Worm (Caenorhabditis elegans): Measurements from ENCODE around the gene K08F9.4.

- no peak for TF ChIP-seq hmg-4 (GFP tag; optimal IDR thresholded peaks at IDR 0.05)
- TF ChIP-seq F13C5.2 (tag; optimal IDR thresholded peaks at IDR 0.05), result no peak
- TF ChIP-seq ets-7 (tag; optimal IDR thresholded peaks at IDR 0.05), result no peak
- no peak for TF ChIP-seq pes-1 (GFP tag; IDR thresholded peaks at IDR 0.05)
- no peak for TF ChIP-seq ama-1 (optimal IDR thresholded peaks at IDR 0.05)
- no peak for TF ChIP-seq tbx-37 (GFP tag; conservative IDR thresholded peaks at IDR 0.05)
- TF ChIP-seq sea-1 (GFP tag; conservative IDR thresholded peaks at IDR 0.05), result no peak
- TF ChIP-seq ceh-36 (tag; optimal IDR thresholded peaks at IDR 0.05), result no peak
- no peak for TF ChIP-seq hnd-1 (tag; optimal IDR thresholded peaks at IDR 0.05)
- TF ChIP-seq B0310.2 (tag; optimal IDR thresholded peaks at IDR 0.05), result no peak
- no peak for TF ChIP-seq tbx-11 (GFP tag; IDR thresholded peaks at IDR 0.05)
- no peak for TF ChIP-seq hmbx-1 (tag; optimal IDR thresholded peaks at IDR 0.05)
- TF ChIP-seq scrt-1 (GFP tag; IDR thresholded peaks at IDR 0.05), result no peak
- TF ChIP-seq aly-1 (tag; optimal IDR thresholded peaks at IDR 0.05), result no peak
Measured at ce11 chrV:15181899-15182298, 38.1 kb downstream of the K08F9.4 start.

Measured in whole organism, early embryonic.